Worm (Caenorhabditis elegans) whole organism, midembryonic: ENCODE results near the gene F09C8.1.

ENCODE experiments used
- T22C8.4 ChIP-seq: fragments of 200-800 bp; sonication (Bioruptor generic); IDR thresholded peaks from 2 replicates; pipeline ENCODE4 v1.3.6; 2022; ENCODE audit warnings: missing genetic modification characterization, missing compliant biosample characterization
- cog-1 ChIP-seq: sonication (generic microtip); optimal IDR thresholded peaks from 2 replicates; lab custom pipeline; 2016; ENCODE audit warnings: missing genetic modification characterization, missing compliant biosample characterization
- med-1 ChIP-seq: sonication (generic microtip); optimal IDR thresholded peaks from 2 replicates; lab custom pipeline; 2017; ENCODE audit warnings: missing genetic modification characterization, mild to moderate bottlenecking, missing compliant biosample characterization, antibody characterized with exemption, missing genetic modification reagents; ENCODE audit not compliant: insufficient read depth
- ztf-23 ChIP-seq: fragments of 200-800 bp; sonication (Bioruptor generic); IDR thresholded peaks from 2 replicates; pipeline ENCODE4 v1.3.6; 2022; ENCODE audit warnings: missing genetic modification reagents, missing genetic modification characterization, missing compliant biosample characterization
- ztf-29 ChIP-seq: fragments of 200-800 bp; sonication (Bioruptor generic); IDR thresholded peaks from 2 replicates; pipeline ENCODE4 v1.3.6; 2022; ENCODE audit warnings: missing genetic modification reagents, missing genetic modification characterization, missing compliant biosample characterization

DNA sequence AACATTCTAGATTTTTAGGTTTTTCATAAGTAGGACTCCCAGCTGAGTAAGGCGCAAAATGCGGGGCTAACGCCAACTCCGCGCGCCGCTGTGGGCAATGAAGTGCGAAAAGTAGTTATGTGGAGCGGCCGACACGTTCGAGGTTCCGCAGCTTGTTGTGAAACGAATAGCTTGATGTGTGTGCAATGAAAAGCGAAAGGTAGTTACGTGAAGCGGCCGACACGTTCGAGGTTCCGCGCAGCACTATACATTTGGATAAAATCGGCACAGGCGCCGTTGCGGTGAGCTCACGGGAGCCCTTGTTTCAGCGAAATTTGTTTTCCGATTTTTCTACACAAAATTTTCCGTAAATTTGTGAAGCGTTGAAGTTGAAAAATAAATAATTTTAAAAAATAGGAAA lies 3.7 kb upstream of the F09C8.1 start:
- TF ChIP-seq cog-1 (tag; lab: Kevin White, UChicago): no peak
- no peak for TF ChIP-seq med-1
- TF ChIP-seq ztf-23 (GFP tag; lab: Robert Waterston, UW): no peak
- TF ChIP-seq ztf-29 (GFP tag; lab: Robert Waterston, UW): no peak
- TF ChIP-seq T22C8.4 (GFP tag; lab: Robert Waterston, UW): no peak
